Worm (Caenorhabditis elegans) whole organism, mixed stage, embryonic: ENCODE results near the gene C16C8.27.

Source experiments
- M03D4.4 ChIP-seq: sonication (generic microtip); optimal IDR thresholded peaks from 2 replicates; lab custom pipeline; 2017; ENCODE audit warnings: mild to moderate bottlenecking, missing genetic modification characterization, missing compliant biosample characterization
- bed-3 ChIP-seq: fragments of 200-800 bp; sonication (Bioruptor generic); optimal IDR thresholded peaks from 3 replicates; lab custom pipeline; 2018; ENCODE audit warnings: mild to moderate bottlenecking, missing genetic modification characterization, moderate library complexity, missing compliant biosample characterization
- blmp-1 ChIP-seq: fragments of 150-350 bp; optimal IDR thresholded peaks from 2 replicates; lab custom pipeline; 2014; ENCODE audit warnings: missing biosample characterization, missing genetic modification characterization
- ceh-39 ChIP-seq: fragments of 150-350 bp; optimal IDR thresholded peaks from 2 replicates; lab custom pipeline; 2014; ENCODE audit warnings: missing biosample characterization, missing genetic modification characterization
- ceh-43 ChIP-seq: fragments of 200-800 bp; sonication (Bioruptor generic); optimal IDR thresholded peaks from 2 replicates; lab custom pipeline; 2018; ENCODE audit warnings: mild to moderate bottlenecking, missing genetic modification characterization, moderate library complexity, missing compliant biosample characterization
- ceh-83 ChIP-seq: fragments of 200-800 bp; sonication (Bioruptor generic); optimal IDR thresholded peaks from 2 replicates; lab custom pipeline; 2018; ENCODE audit warnings: mild to moderate bottlenecking, missing genetic modification characterization, missing compliant biosample characterization
- ces-1 ChIP-seq: fragments of 150-350 bp; optimal IDR thresholded peaks from 2 replicates; lab custom pipeline; 2014; ENCODE audit warnings: missing biosample characterization, missing genetic modification reagents, missing genetic modification characterization
- cnd-1 ChIP-seq: fragments of 200-800 bp; sonication (Bioruptor generic); optimal IDR thresholded peaks from 2 replicates; lab custom pipeline; 2018; ENCODE audit warnings: mild to moderate bottlenecking, missing genetic modification characterization, missing compliant biosample characterization
- drap-1 ChIP-seq: fragments of 200-800 bp; sonication (Bioruptor generic); optimal IDR thresholded peaks from 3 replicates; lab custom pipeline; 2018; ENCODE audit warnings: mild to moderate bottlenecking, missing genetic modification characterization, missing compliant biosample characterization
- elt-1 ChIP-seq: sonication (generic microtip); optimal IDR thresholded peaks from 2 replicates; lab custom pipeline; 2017; ENCODE audit warnings: missing genetic modification characterization, mild to moderate bottlenecking, missing compliant biosample characterization, antibody characterized with exemption, moderate library complexity, borderline replicate concordance; ENCODE audit not compliant: insufficient read depth
- elt-3 ChIP-seq: fragments of 150-350 bp; optimal IDR thresholded peaks from 2 replicates; lab custom pipeline; 2014; ENCODE audit warnings: missing biosample characterization, missing genetic modification characterization
- flh-1 ChIP-seq: fragments of 200-800 bp; sonication (Bioruptor generic); optimal IDR thresholded peaks from 2 replicates; lab custom pipeline; 2018; ENCODE audit warnings: mild to moderate bottlenecking, missing genetic modification characterization, moderate library complexity, missing compliant biosample characterization
- ham-2 ChIP-seq: fragments of 200-800 bp; sonication (Bioruptor generic); optimal IDR thresholded peaks from 2 replicates; lab custom pipeline; 2018; ENCODE audit warnings: mild to moderate bottlenecking, missing genetic modification characterization, missing compliant biosample characterization
- hlh-1 ChIP-seq: fragments of 150-350 bp; optimal IDR thresholded peaks from 2 replicates; lab custom pipeline; 2014; ENCODE audit warnings: missing biosample characterization, missing genetic modification reagents, missing genetic modification characterization
- lin-13 ChIP-seq: fragments of 150-350 bp; optimal IDR thresholded peaks from 2 replicates; lab custom pipeline; 2014; ENCODE audit warnings: missing biosample characterization, missing genetic modification characterization
- lin-32 ChIP-seq: fragments of 200-800 bp; sonication (Bioruptor generic); optimal IDR thresholded peaks from 2 replicates; lab custom pipeline; 2018; ENCODE audit warnings: mild to moderate bottlenecking, missing genetic modification characterization, missing compliant biosample characterization
- lsy-2 ChIP-seq: fragments of 150-350 bp; optimal IDR thresholded peaks from 2 replicates; lab custom pipeline; 2014; ENCODE audit warnings: missing biosample characterization, missing genetic modification characterization
- mab-5 ChIP-seq: fragments of 150-350 bp; optimal IDR thresholded peaks from 2 replicates; lab custom pipeline; 2014; ENCODE audit warnings: missing biosample characterization, missing genetic modification characterization
- mep-1 ChIP-seq: fragments of 150-350 bp; optimal IDR thresholded peaks from 2 replicates; lab custom pipeline; 2017; ENCODE audit warnings: missing biosample characterization, missing genetic modification reagents, missing genetic modification characterization, inconsistent platforms
- mls-2 ChIP-seq: sonication (generic microtip); optimal IDR thresholded peaks from 2 replicates; lab custom pipeline; 2016; ENCODE audit warnings: mild to moderate bottlenecking, missing genetic modification characterization, moderate library complexity, missing compliant biosample characterization
- nhr-12 ChIP-seq: fragments of 150-350 bp; optimal IDR thresholded peaks from 2 replicates; lab custom pipeline; 2014; ENCODE audit warnings: missing biosample characterization, missing genetic modification characterization
- nhr-2 ChIP-seq: fragments of 150-350 bp; optimal IDR thresholded peaks from 2 replicates; lab custom pipeline; 2014; ENCODE audit warnings: missing biosample characterization, missing genetic modification characterization
- nhr-237 ChIP-seq: fragments of 150-350 bp; optimal IDR thresholded peaks from 2 replicates; lab custom pipeline; 2014; ENCODE audit warnings: missing biosample characterization, missing genetic modification characterization
- nhr-28 ChIP-seq: fragments of 150-350 bp; optimal IDR thresholded peaks from 2 replicates; lab custom pipeline; 2014; ENCODE audit warnings: missing biosample characterization, missing genetic modification characterization
- nhr-76 ChIP-seq: sonication (generic microtip); optimal IDR thresholded peaks from 2 replicates; lab custom pipeline; 2017; ENCODE audit warnings: missing biosample characterization, missing genetic modification characterization
- pha-4 ChIP-seq: fragments of 150-350 bp; optimal IDR thresholded peaks from 2 replicates; lab custom pipeline; 2018; ENCODE audit warnings: missing biosample characterization, missing genetic modification reagents, missing genetic modification characterization
- sem-2 ChIP-seq: fragments of 200-800 bp; sonication (Bioruptor generic); optimal IDR thresholded peaks from 2 replicates; lab custom pipeline; 2018; ENCODE audit warnings: mild to moderate bottlenecking, missing genetic modification characterization, missing compliant biosample characterization
- snpc-4 ChIP-seq: fragments of 150-350 bp; optimal IDR thresholded peaks from 2 replicates; lab custom pipeline; 2014; ENCODE audit warnings: missing biosample characterization, missing genetic modification characterization
- sptf-1 ChIP-seq: sonication (generic microtip); optimal IDR thresholded peaks from 2 replicates; lab custom pipeline; 2017; ENCODE audit warnings: mild to moderate bottlenecking, missing genetic modification characterization, moderate library complexity, missing compliant biosample characterization
- tbx-8 ChIP-seq: fragments of 200-800 bp; sonication (Bioruptor generic); optimal IDR thresholded peaks from 2 replicates; lab custom pipeline; 2018; ENCODE audit warnings: mild to moderate bottlenecking, missing genetic modification characterization, moderate library complexity, missing compliant biosample characterization
- unc-120 ChIP-seq: sonication (generic microtip); optimal IDR thresholded peaks from 2 replicates; lab custom pipeline; 2017; ENCODE audit warnings: missing genetic modification characterization, missing compliant biosample characterization; ENCODE audit not compliant: poor library complexity, severe bottlenecking
- unc-39 ChIP-seq: fragments of 150-350 bp; optimal IDR thresholded peaks from 2 replicates; lab custom pipeline; 2014; ENCODE audit warnings: missing biosample characterization, missing genetic modification characterization
- unc-62 ChIP-seq: fragments of 150-350 bp; optimal IDR thresholded peaks from 2 replicates; lab custom pipeline; 2014; ENCODE audit warnings: missing biosample characterization, missing genetic modification reagents, missing genetic modification characterization
- zip-8 ChIP-seq: fragments of 150-350 bp; optimal IDR thresholded peaks from 2 replicates; lab custom pipeline; 2014; ENCODE audit warnings: missing biosample characterization, missing genetic modification characterization
- ztf-11 ChIP-seq: fragments of 150-350 bp; optimal IDR thresholded peaks from 2 replicates; lab custom pipeline; 2014; ENCODE audit warnings: missing biosample characterization, missing genetic modification characterization

Gene C16C8.27

ce11 chrII:3438280-3438679 is 3.2 kb upstream of the C16C8.27 start:
- TF ChIP-seq blmp-1 (tag; lab: Kevin White, UChicago) (peak; percentile 90), mep-1 (tag; lab: Kevin White, UChicago) (no peak)
- TF ChIP-seq, all 35 proteins: peak for 1

- TF ChIP-seq unc-39 (tag; lab: Kevin White, UChicago) (no peak), nhr-76 (tag; lab: Kevin White, UChicago) (no peak), tbx-8 (no peak), lsy-2 (no peak), elt-1 (no peak), lin-13 (tag; lab: Kevin White, UChicago) (no peak), unc-62 (GFP tag; lab: Kevin White, UChicago) (no peak), cnd-1 (tag; lab: Kevin White, UChicago) (peak; percentile 66), nhr-2 (tag; lab: Kevin White, UChicago) (no peak), mab-5 (tag; lab: Kevin White, UChicago) (no peak), nhr-28 (tag; lab: Kevin White, UChicago) (no peak), ceh-83 (GFP tag; lab: Kevin White, UChicago) (peak; percentile 88), lin-32 (peak; percentile 65), sptf-1 (tag; lab: Kevin White, UChicago) (peak; percentile 71), blmp-1 (tag; lab: Kevin White, UChicago) (no peak), snpc-4 (no peak), unc-120 (tag; lab: Kevin White, UChicago) (peak; percentile 37), sem-2 (GFP tag; lab: Kevin White, UChicago) (peak; percentile 55), ceh-43 (GFP tag; lab: Kevin White, UChicago) (no peak), ztf-11 (tag; lab: Kevin White, UChicago) (no peak), zip-8 (no peak), mls-2 (tag; lab: Kevin White, UChicago) (peak; percentile 64), ham-2 (GFP tag; lab: Kevin White, UChicago) (peak; percentile 68), ces-1 (GFP tag; lab: Kevin White, UChicago) (no peak), hlh-1 (tag; lab: Kevin White, UChicago) (no peak), nhr-12 (tag; lab: Kevin White, UChicago) (no peak), flh-1 (GFP tag; lab: Kevin White, UChicago) (peak; percentile 24), bed-3 (GFP tag; lab: Kevin White, UChicago) (peak; percentile 33), ceh-39 (tag; lab: Kevin White, UChicago) (no peak), elt-3 (no peak), drap-1 (GFP tag; lab: Kevin White, UChicago) (peak; percentile 68), pha-4 (tag; lab: Kevin White, UChicago) (no peak), mep-1 (tag; lab: Kevin White, UChicago) (no peak), M03D4.4 (tag; lab: Kevin White, UChicago) (peak; percentile 76), nhr-237 (tag; lab: Kevin White, UChicago) (no peak)
- TF ChIP-seq, all 35 proteins: peak for 12
These were observed 2.2 kb upstream of the C16C8.27 start for ce11 chrII:3439244-3439698.

DNA sequence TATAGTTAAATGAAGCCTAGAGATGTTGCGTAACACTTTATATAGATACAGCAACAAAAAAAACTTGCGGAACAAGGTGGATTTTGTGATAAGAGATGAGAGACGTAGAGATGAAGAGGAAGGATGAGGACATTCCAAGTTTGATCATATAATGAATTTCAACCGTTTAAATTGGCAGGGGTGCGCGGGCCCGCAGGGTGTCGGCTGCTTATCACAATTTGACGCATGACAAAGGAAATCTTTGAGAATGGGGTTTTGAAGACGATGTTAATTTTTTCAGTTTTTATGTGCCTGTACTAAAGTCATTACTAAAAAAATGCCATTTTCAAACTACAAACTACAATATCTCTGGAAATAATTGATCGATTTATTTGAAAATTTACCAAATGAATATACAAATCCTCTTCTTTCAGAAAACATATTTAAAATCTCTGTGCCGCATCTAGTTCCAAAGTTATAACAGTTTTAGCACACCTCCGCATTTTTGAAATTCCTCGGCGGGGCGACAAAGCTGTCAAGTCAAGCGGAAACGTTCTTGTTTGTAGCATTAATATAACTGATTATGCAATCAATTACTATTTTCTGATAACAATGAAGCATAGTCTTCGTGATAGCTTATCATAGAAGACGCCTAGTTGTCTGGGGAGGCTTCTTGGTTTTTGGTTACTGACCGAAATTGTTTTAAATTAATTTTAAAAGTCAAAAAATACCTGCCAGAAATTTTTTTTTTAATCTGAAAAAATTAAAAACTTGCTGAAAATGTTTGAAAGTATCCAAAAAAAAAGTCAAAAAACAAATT is 1.4 kb upstream of the C16C8.27 start:
- TF ChIP-seq unc-62 (GFP tag; lab: Kevin White, UChicago) (no peak), zip-8 (peak; percentile 64)

DNA sequence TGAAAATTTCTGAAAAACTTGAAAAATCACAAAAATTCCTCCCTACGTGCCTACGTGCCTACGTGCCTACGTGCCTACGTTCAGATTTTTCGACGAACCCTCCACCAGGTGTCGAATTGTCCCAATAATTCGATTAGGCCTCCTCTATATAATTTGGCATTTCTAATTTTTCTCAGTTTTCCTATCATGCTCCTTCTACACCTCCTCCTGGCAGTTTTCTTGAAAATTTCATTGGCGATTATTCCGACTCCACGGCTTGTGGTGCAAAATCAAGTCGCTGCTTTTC is 893 bp upstream of the C16C8.27 start, which contains the start of gene C16C8.17:
Gene C16C8.17 (plus strand): TSS at position 187 of the 286 bp plus-strand sequence.
- TF ChIP-seq ztf-11 (tag; lab: Kevin White, UChicago), result no peak
